Worm (Caenorhabditis elegans): ENCODE measurements around the gene egl-45.

- TF ChIP-seq K09A11.1 (tag; optimal IDR thresholded peaks at IDR 0.05; ENCODE audit: insufficient read depth) (no peak), sox-2 (GFP tag; IDR thresholded peaks at IDR 0.05) (no peak), ahr-1 (tag; optimal IDR thresholded peaks at IDR 0.05) (no peak), fkh-6 (tag; optimal IDR thresholded peaks at IDR 0.05) (no peak)
These were observed 9.1 kb upstream of the egl-45 start for ce11 chrIII:7837567-7837966.
